Fruit fly (Drosophila melanogaster): Measurements from ENCODE around the gene Pc.

Gene Pc

dm6 chr3L:21317416-21318259, at the start of gene Pc:
Gene Pc, minus strand, starts transcription at chr3L:21318020.
- no peak for TF ChIP-seq psq (GFP tag; optimal IDR thresholded peaks at IDR 0.05)
- no peak for TF ChIP-seq ey (GFP tag; optimal IDR thresholded peaks at IDR 0.05)
- peak; percentile 6 for TF ChIP-seq Myc (optimal IDR thresholded peaks at IDR 0.05)
- peak; percentile 44 for TF ChIP-seq Vsx2 (GFP tag; optimal IDR thresholded peaks at IDR 0.05; ENCODE audit: partially characterized antibody)
- TF ChIP-seq HLH106 (tag; optimal IDR thresholded peaks at IDR 0.05), result peak; percentile 22
- TF ChIP-seq h (GFP tag; optimal IDR thresholded peaks at IDR 0.05), result peak; percentile 20
- TF ChIP-seq N (GFP tag; optimal IDR thresholded peaks at IDR 0.05), result peak; percentile 37
- peak; percentile 38 for TF ChIP-seq Hr83 (GFP tag; optimal IDR thresholded peaks at IDR 0.05; ENCODE audit: poor library complexity, severe bottlenecking)
- TF ChIP-seq pan (optimal IDR thresholded peaks at IDR 0.05), result no peak
- no peak for TF ChIP-seq rgr (GFP tag; optimal IDR thresholded peaks at IDR 0.05)
- TF ChIP-seq br (GFP tag; optimal IDR thresholded peaks at IDR 0.05), result no peak

dm6 chr3L:21363926-21364537, 46.2 kb upstream of the Pc start:
- TF ChIP-seq Vsx2 (GFP tag; optimal IDR thresholded peaks at IDR 0.05; ENCODE audit: partially characterized antibody), result no peak
- TF ChIP-seq woc (GFP tag; optimal IDR thresholded peaks at IDR 0.05), result no peak
- TF ChIP-seq CG9705 (GFP tag; optimal IDR thresholded peaks at IDR 0.05), result no peak
- no peak for TF ChIP-seq sage (GFP tag; optimal IDR thresholded peaks at IDR 0.05)
- TF ChIP-seq lola (GFP tag; optimal IDR thresholded peaks at IDR 0.05), result no peak
- no peak for TF ChIP-seq sv (GFP tag; optimal IDR thresholded peaks at IDR 0.05)
- no peak for TF ChIP-seq GATAd (GFP tag; optimal IDR thresholded peaks at IDR 0.05)
- no peak for TF ChIP-seq dmrt93B (GFP tag; optimal IDR thresholded peaks at IDR 0.05)
- TF ChIP-seq tai (GFP tag; optimal IDR thresholded peaks at IDR 0.05), result no peak
- no peak for TF ChIP-seq psq (GFP tag; optimal IDR thresholded peaks at IDR 0.05)
- no peak for TF ChIP-seq br (GFP tag; optimal IDR thresholded peaks at IDR 0.05)
- TF ChIP-seq Hr78 (GFP tag; optimal IDR thresholded peaks at IDR 0.05), result no peak
- TF ChIP-seq ey (GFP tag; optimal IDR thresholded peaks at IDR 0.05), result no peak
- TF ChIP-seq Dif (GFP tag; optimal IDR thresholded peaks at IDR 0.05; ENCODE audit: partially characterized antibody), result no peak
- no peak for TF ChIP-seq N (GFP tag; optimal IDR thresholded peaks at IDR 0.05)
- no peak for TF ChIP-seq Myc (optimal IDR thresholded peaks at IDR 0.05)
- TF ChIP-seq Sp1 (GFP tag; optimal IDR thresholded peaks at IDR 0.05), result no peak
- TF ChIP-seq pan (optimal IDR thresholded peaks at IDR 0.05), result no peak

dm6 chr3L:21359879-21360278, 42.1 kb upstream of the Pc start, which contains the start of gene CG32440:
Gene CG32440, plus strand, starts transcription at chr3L:21360179.
- TF ChIP-seq Myc (optimal IDR thresholded peaks at IDR 0.05) (peak; percentile 29), N (GFP tag; optimal IDR thresholded peaks at IDR 0.05) (peak; percentile 1), fru (GFP tag; optimal IDR thresholded peaks at IDR 0.05) (no peak)

dm6 chr3L:21357383-21357782, 39.6 kb upstream of the Pc start, which contains the start of gene CG32437:
Gene CG32437, plus strand, starts transcription at chr3L:21357683.
- no peak for TF ChIP-seq N (GFP tag; optimal IDR thresholded peaks at IDR 0.05)
- TF ChIP-seq Hr83 (GFP tag; optimal IDR thresholded peaks at IDR 0.05; ENCODE audit: poor library complexity, severe bottlenecking), result no peak
- TF ChIP-seq Hr78 (GFP tag; optimal IDR thresholded peaks at IDR 0.05), result no peak
- no peak for TF ChIP-seq Rel (GFP tag; optimal IDR thresholded peaks at IDR 0.05)
- TF ChIP-seq Rel (tag; optimal IDR thresholded peaks at IDR 0.05), result no peak
- TF ChIP-seq foxo (GFP tag; optimal IDR thresholded peaks at IDR 0.05), result no peak
- TF ChIP-seq dmrt93B (GFP tag; optimal IDR thresholded peaks at IDR 0.05), result no peak
- no peak for TF ChIP-seq Dif (GFP tag; optimal IDR thresholded peaks at IDR 0.05; ENCODE audit: partially characterized antibody)
- no peak for TF ChIP-seq GATAd (GFP tag; optimal IDR thresholded peaks at IDR 0.05)
- no peak for TF ChIP-seq OdsH (GFP tag; optimal IDR thresholded peaks at IDR 0.05)
- no peak for TF ChIP-seq Jra (GFP tag; optimal IDR thresholded peaks at IDR 0.05)
- TF ChIP-seq usp (GFP tag; optimal IDR thresholded peaks at IDR 0.05), result no peak
- no peak for TF ChIP-seq ey (GFP tag; optimal IDR thresholded peaks at IDR 0.05)
- no peak for TF ChIP-seq Mio (GFP tag; optimal IDR thresholded peaks at IDR 0.05)
- no peak for TF ChIP-seq h (GFP tag; optimal IDR thresholded peaks at IDR 0.05)
- no peak for TF ChIP-seq HLH106 (tag; optimal IDR thresholded peaks at IDR 0.05)
- no peak for TF ChIP-seq Hnf4 (GFP tag; optimal IDR thresholded peaks at IDR 0.05)
- no peak for TF ChIP-seq sage (GFP tag; optimal IDR thresholded peaks at IDR 0.05)
